Fruit fly (Drosophila melanogaster) whole organism, embryonic: Measurements from ENCODE around the gene ohgt.

ENCODE experiments used
- Aef1 ChIP-seq: fragments of 200-800 bp; sonication (Bioruptor generic); IDR thresholded peaks from 3 replicates; pipeline ENCODE4 v1.3.6; 2022; ENCODE audit warnings: missing biosample characterization, missing genetic modification characterization
- Asciz ChIP-seq: fragments of 200-800 bp; sonication (Bioruptor generic); optimal IDR thresholded peaks from 2 replicates; lab custom pipeline; 2017; ENCODE audit warnings: missing biosample characterization, mild to moderate bottlenecking, missing genetic modification characterization, missing genetic modification reagents
- B-H2 ChIP-seq: fragments of 200-800 bp; sonication (Bioruptor generic); optimal IDR thresholded peaks from 2 replicates; lab custom pipeline; 2018; ENCODE audit warnings: missing biosample characterization, mild to moderate bottlenecking, missing genetic modification characterization
- CG10366 ChIP-seq: fragments of 200-800 bp; sonication (Bioruptor generic); IDR thresholded peaks from 2 replicates; pipeline ENCODE4 v1.3.6; 2022; ENCODE audit warnings: missing biosample characterization, missing genetic modification characterization
- CG11504 ChIP-seq: fragments of 200-800 bp; sonication (Bioruptor generic); optimal IDR thresholded peaks from 3 replicates; lab custom pipeline; 2019; ENCODE audit warnings: missing biosample characterization, mild to moderate bottlenecking, missing genetic modification characterization, moderate library complexity
- CG11695 ChIP-seq: fragments of 200-800 bp; sonication (Bioruptor generic); IDR thresholded peaks from 3 replicates; pipeline ENCODE4 v1.3.6; 2022; ENCODE audit warnings: missing biosample characterization, missing genetic modification characterization
- CG12155 ChIP-seq: fragments of 200-800 bp; sonication (Bioruptor generic); optimal IDR thresholded peaks from 3 replicates; lab custom pipeline; 2016; ENCODE audit warnings: missing biosample characterization, missing genetic modification characterization
- CG13296 ChIP-seq: fragments of 200-800 bp; sonication (Bioruptor generic); optimal IDR thresholded peaks from 3 replicates; lab custom pipeline; 2018; ENCODE audit warnings: missing biosample characterization, mild to moderate bottlenecking, missing genetic modification characterization
- CG16813 ChIP-seq: fragments of 200-800 bp; sonication (Bioruptor generic); IDR thresholded peaks from 3 replicates; pipeline ENCODE4 v1.3.6; 2022; ENCODE audit warnings: missing biosample characterization, missing genetic modification characterization; ENCODE audit not compliant: partially characterized antibody
- CG18599 ChIP-seq: fragments of 200-800 bp; sonication (Bioruptor generic); optimal IDR thresholded peaks from 3 replicates; lab custom pipeline; 2017; ENCODE audit warnings: missing biosample characterization, missing genetic modification characterization, mild to moderate bottlenecking, moderate library complexity, missing genetic modification reagents
- CG2199 ChIP-seq: fragments of 200-800 bp; sonication (Bioruptor generic); IDR thresholded peaks from 3 replicates; pipeline ENCODE4 v1.3.6; 2022; ENCODE audit warnings: missing biosample characterization, missing genetic modification characterization
- CG30020 ChIP-seq: fragments of 200-800 bp; optimal IDR thresholded peaks from 2 replicates; lab custom pipeline; 2019; ENCODE audit warnings: missing biosample characterization, mild to moderate bottlenecking, missing genetic modification characterization, moderate library complexity
- CG30403 ChIP-seq: fragments of 200-800 bp; sonication (Bioruptor generic); optimal IDR thresholded peaks from 3 replicates; lab custom pipeline; 2016; ENCODE audit warnings: missing biosample characterization, missing genetic modification characterization
- CG3163 ChIP-seq: fragments of 200-800 bp; sonication (Bioruptor generic); optimal IDR thresholded peaks from 3 replicates; lab custom pipeline; 2016; ENCODE audit warnings: missing biosample characterization, missing genetic modification characterization
- CG34376 ChIP-seq: fragments of 200-800 bp; sonication (Bioruptor generic); optimal IDR thresholded peaks from 2 replicates; lab custom pipeline; 2018; ENCODE audit warnings: missing biosample characterization, mild to moderate bottlenecking, missing genetic modification characterization
- CG3995 ChIP-seq: fragments of 200-800 bp; sonication (Bioruptor generic); optimal IDR thresholded peaks from 3 replicates; lab custom pipeline; 2016; ENCODE audit warnings: missing biosample characterization, missing genetic modification characterization
- CG4820 ChIP-seq: fragments of 200-800 bp; sonication (Bioruptor generic); optimal IDR thresholded peaks from 3 replicates; lab custom pipeline; 2016; ENCODE audit warnings: missing biosample characterization, missing genetic modification characterization
- CG6813 ChIP-seq: fragments of 200-800 bp; sonication (Bioruptor generic); optimal IDR thresholded peaks from 2 replicates; lab custom pipeline; 2017; ENCODE audit warnings: missing biosample characterization, missing genetic modification characterization, mild to moderate bottlenecking, moderate library complexity, missing genetic modification reagents
- CG8281 ChIP-seq: fragments of 200-800 bp; sonication (Bioruptor generic); optimal IDR thresholded peaks from 2 replicates; lab custom pipeline; 2018; ENCODE audit warnings: missing biosample characterization, mild to moderate bottlenecking, missing genetic modification characterization, moderate library complexity
- CG8359 ChIP-seq: fragments of 200-800 bp; sonication (Bioruptor generic); optimal IDR thresholded peaks from 2 replicates; lab custom pipeline; 2017; ENCODE audit warnings: missing biosample characterization, mild to moderate bottlenecking, missing genetic modification characterization, borderline replicate concordance
- CG9215 ChIP-seq: fragments of 200-800 bp; sonication (Bioruptor generic); IDR thresholded peaks from 2 replicates; pipeline ENCODE4 v1.3.6; 2022; ENCODE audit warnings: missing biosample characterization, missing genetic modification characterization
- Doc3 ChIP-seq: fragments of 200-800 bp; sonication (Bioruptor generic); IDR thresholded peaks from 3 replicates; pipeline ENCODE4 v1.3.6; 2022; ENCODE audit warnings: missing biosample characterization, missing genetic modification characterization; ENCODE audit not compliant: partially characterized antibody
- ERR ChIP-seq: fragments of 200-800 bp; sonication (Bioruptor generic); optimal IDR thresholded peaks from 2 replicates; lab custom pipeline; 2016; ENCODE audit warnings: missing biosample characterization, missing genetic modification characterization
- Fer3 ChIP-seq: fragments of 200-800 bp; sonication (Bioruptor generic); optimal IDR thresholded peaks from 2 replicates; lab custom pipeline; 2018; ENCODE audit warnings: missing biosample characterization, mild to moderate bottlenecking, missing genetic modification characterization, moderate library complexity
- Hey ChIP-seq: fragments of 200-800 bp; sonication (Bioruptor generic); optimal IDR thresholded peaks from 3 replicates; lab custom pipeline; 2018; ENCODE audit warnings: missing biosample characterization, mild to moderate bottlenecking, missing genetic modification characterization
- HmgD ChIP-seq: fragments of 200-800 bp; sonication (Bioruptor generic); optimal IDR thresholded peaks from 3 replicates; lab custom pipeline; 2016; ENCODE audit warnings: missing biosample characterization, missing genetic modification characterization
- Hr3 ChIP-seq: fragments of 200-800 bp; sonication (Bioruptor generic); optimal IDR thresholded peaks from 3 replicates; lab custom pipeline; 2016; ENCODE audit warnings: missing biosample characterization, missing genetic modification characterization
- Hr51 ChIP-seq, 2 experiments: fragments of 200-800 bp; sonication (Bioruptor generic); optimal IDR thresholded peaks; 2 replicates in 1 of 2; 3 replicates in 1 of 2; lab custom pipeline; 2016 to 2018; ENCODE audit warnings: missing biosample characterization in 2 of 2, missing genetic modification characterization in 2 of 2, mild to moderate bottlenecking in 1 of 2, moderate library complexity in 1 of 2
- MESR4 ChIP-seq: fragments of 200-800 bp; sonication (Bioruptor generic); optimal IDR thresholded peaks from 2 replicates; lab custom pipeline; 2018; ENCODE audit warnings: missing biosample characterization, mild to moderate bottlenecking, missing genetic modification characterization, moderate library complexity
- Mad ChIP-seq: fragments of 200-800 bp; sonication (Bioruptor generic); optimal IDR thresholded peaks from 2 replicates; lab custom pipeline; 2016; ENCODE audit warnings: missing biosample characterization, missing genetic modification characterization
- Med ChIP-seq: fragments of 200-800 bp; sonication (Bioruptor generic); peaks from one replicate; lab custom pipeline; 2016; ENCODE audit warnings: missing biosample characterization, missing genetic modification characterization, mild to moderate bottlenecking, inconsistent platforms, moderate library complexity
- Myb ChIP-seq: fragments of 200-800 bp; sonication (Bioruptor generic); optimal IDR thresholded peaks from 2 replicates; lab custom pipeline; 2016; ENCODE audit warnings: missing biosample characterization, missing genetic modification characterization
- Ptx1 ChIP-seq: fragments of 200-800 bp; sonication (Bioruptor generic); IDR thresholded peaks from 2 replicates; pipeline ENCODE4 v1.3.6; 2022; ENCODE audit warnings: missing biosample characterization, missing genetic modification characterization
- Scr ChIP-seq: fragments of 200-800 bp; sonication (Bioruptor generic); IDR thresholded peaks from 2 replicates; pipeline ENCODE4 v1.3.6; 2022; ENCODE audit warnings: missing biosample characterization, missing genetic modification characterization; ENCODE audit not compliant: partially characterized antibody
- Trl ChIP-seq, 3 experiments: fragments of >200 bp in 2 of 3; fragments of 200-800 bp in 1 of 3; sonication (Bioruptor generic) in 1 of 3; optimal IDR thresholded peaks; 2 replicates in 1 of 3; 3 replicates in 2 of 3; lab custom pipeline; 2016 to 2017; ENCODE audit warnings: missing biosample characterization in 1 of 3, missing genetic modification characterization in 1 of 3
- caup ChIP-seq: fragments of 200-800 bp; sonication (Bioruptor generic); optimal IDR thresholded peaks from 3 replicates; lab custom pipeline; 2017; ENCODE audit warnings: missing biosample characterization, mild to moderate bottlenecking, missing genetic modification characterization, moderate library complexity; ENCODE audit not compliant: severe bottlenecking
- chm ChIP-seq: fragments of 200-800 bp; sonication (Bioruptor generic); IDR thresholded peaks from 2 replicates; pipeline ENCODE4 v1.3.6; 2022; ENCODE audit warnings: missing biosample characterization, missing genetic modification characterization
- chn ChIP-seq: fragments of 200-800 bp; sonication (Bioruptor generic); optimal IDR thresholded peaks from 2 replicates; lab custom pipeline; 2016; ENCODE audit warnings: missing biosample characterization, missing genetic modification characterization
- dysf ChIP-seq: fragments of 200-800 bp; sonication (Bioruptor generic); IDR thresholded peaks from 3 replicates; pipeline ENCODE4 v1.3.6; 2022; ENCODE audit warnings: missing biosample characterization, missing genetic modification characterization
- fu2 ChIP-seq: fragments of 200-800 bp; sonication (Bioruptor generic); optimal IDR thresholded peaks from 2 replicates; lab custom pipeline; 2016; ENCODE audit warnings: missing biosample characterization, missing genetic modification characterization
- gce ChIP-seq: fragments of 200-800 bp; sonication (Bioruptor generic); IDR thresholded peaks from 3 replicates; pipeline ENCODE4 v1.3.6; 2022; ENCODE audit warnings: missing biosample characterization, missing genetic modification characterization
- gcm2 ChIP-seq: fragments of 200-800 bp; sonication (Bioruptor generic); optimal IDR thresholded peaks from 2 replicates; lab custom pipeline; 2016; ENCODE audit warnings: missing biosample characterization, missing genetic modification characterization
- luna ChIP-seq: fragments of 200-800 bp; sonication (Bioruptor generic); optimal IDR thresholded peaks from 2 replicates; lab custom pipeline; 2016; ENCODE audit warnings: missing biosample characterization, missing genetic modification characterization
- rib ChIP-seq: fragments of 200-800 bp; sonication (Bioruptor generic); IDR thresholded peaks from 2 replicates; pipeline ENCODE4 v1.3.6; 2022; ENCODE audit warnings: missing biosample characterization, missing genetic modification characterization
- sima ChIP-seq: fragments of 200-800 bp; sonication (Bioruptor generic); optimal IDR thresholded peaks from 2 replicates; lab custom pipeline; 2016; ENCODE audit warnings: missing biosample characterization, missing genetic modification characterization
- stwl ChIP-seq: fragments of 200-800 bp; sonication (Bioruptor generic); optimal IDR thresholded peaks from 3 replicates; lab custom pipeline; 2018; ENCODE audit warnings: missing biosample characterization, mild to moderate bottlenecking, missing genetic modification characterization, moderate library complexity
- tll ChIP-seq, 2 experiments: fragments of 200-800 bp in 1 of 2; fragments of >200 bp in 1 of 2; sonication (Bioruptor generic) in 1 of 2; optimal IDR thresholded peaks; 2 replicates each; lab custom pipeline; 2017 to 2019; ENCODE audit warnings: missing biosample characterization in 2 of 2, missing genetic modification characterization in 2 of 2, mild to moderate bottlenecking in 1 of 2, moderate library complexity in 1 of 2
- ttk ChIP-seq: fragments of 200-800 bp; sonication (Bioruptor generic); IDR thresholded peaks from 2 replicates; pipeline ENCODE4 v2.1.2; 2022; ENCODE audit warnings: missing biosample characterization, missing genetic modification characterization
- twi ChIP-seq: fragments of 200-800 bp; optimal IDR thresholded peaks from 2 replicates; lab custom pipeline; 2019; ENCODE audit warnings: missing biosample characterization, mild to moderate bottlenecking, missing genetic modification characterization, moderate library complexity
- unpg ChIP-seq: fragments of 200-800 bp; sonication (Bioruptor generic); optimal IDR thresholded peaks from 3 replicates; lab custom pipeline; 2018; ENCODE audit warnings: missing biosample characterization, mild to moderate bottlenecking, missing genetic modification characterization, moderate library complexity

Gene ohgt

dm6 chr3R:10053559-10053958 is 4.6 kb downstream of the ohgt start (continued):
- TF ChIP-seq Scr (GFP tag; lab: Robert Waterston, UW) (no peak), Hey (no peak), CG12155 (GFP tag; lab: Kevin White, UChicago) (no peak), fu2 (GFP tag; lab: Kevin White, UChicago) (no peak), CG2199 (0 out of 3 replicates have a peak, but pooled peaks have one; percentile 61), twi (tag; lab: Kevin White, UChicago) (no peak), CG30403 (no peak), Ptx1 (no peak), HmgD (GFP tag; lab: Kevin White, UChicago) (no peak), dysf (GFP tag; lab: Robert Waterston, UW) (no peak), CG6813 (GFP tag; lab: Kevin White, UChicago) (no peak), CG30020 (tag; lab: Kevin White, UChicago) (no peak), Asciz (GFP tag; lab: Kevin White, UChicago) (peak; percentile 32), MESR4 (GFP tag; lab: Kevin White, UChicago) (no peak), Aef1 (GFP tag; lab: Robert Waterston, UW) (no peak), caup (no peak), CG3163 (GFP tag; lab: Kevin White, UChicago) (no peak), ERR (GFP tag; lab: Kevin White, UChicago) (no peak), CG34376 (no peak), stwl (peak; percentile 29), Med (peak; percentile 76), Trl (optimal IDR thresholded peaks at IDR 0.05; lab: Kevin White, UChicago) (no peak), Trl (GFP tag; optimal IDR thresholded peaks at IDR 0.05; lab: Kevin White, UChicago) (no peak), sima (GFP tag; lab: Kevin White, UChicago) (no peak), gce (GFP tag; lab: Robert Waterston, UW) (no peak), Hr51 (GFP tag; optimal IDR thresholded peaks at IDR 0.05; lab: Kevin White, UChicago) (no peak), CG16813 (GFP tag; lab: Robert Waterston, UW) (no peak), CG11695 (GFP tag; lab: Robert Waterston, UW) (no peak), Hr3 (GFP tag; lab: Kevin White, UChicago) (no peak), CG11504 (peak; percentile 33), Doc3 (GFP tag; lab: Robert Waterston, UW) (no peak), CG10366 (GFP tag; lab: Robert Waterston, UW) (no peak), luna (no peak), gcm2 (GFP tag; lab: Kevin White, UChicago) (no peak), Mad (GFP tag; lab: Kevin White, UChicago) (no peak), CG8359 (GFP tag; lab: Kevin White, UChicago) (no peak), CG18599 (no peak), chn (GFP tag; lab: Kevin White, UChicago) (no peak), Fer3 (peak; percentile 13), CG13296 (no peak), CG3995 (GFP tag; lab: Kevin White, UChicago) (no peak), CG9215 (GFP tag; lab: Robert Waterston, UW) (no peak), tll (GFP tag; optimal IDR thresholded peaks at IDR 0.05; lab: Kevin White, UChicago) (no peak), unpg (GFP tag; lab: Kevin White, UChicago) (peak; percentile 33), ttk (GFP tag; lab: Robert Waterston, UW) (0 out of 2 replicates have a peak, but pooled peaks have one; percentile 24), chm (GFP tag; lab: Robert Waterston, UW) (peak; percentile 20; the same call in 1 of the 2 replicates), B-H2 (no peak), Myb (GFP tag; lab: Kevin White, UChicago) (peak; percentile 42), CG8281 (no peak), rib (GFP tag; lab: Robert Waterston, UW) (no peak), CG4820 (GFP tag; lab: Kevin White, UChicago) (no peak)
